Fruit fly (Drosophila melanogaster) whole organism, embryonic: ENCODE results near the gene CG45002.

ENCODE experiments used
- Adf1 ChIP-seq: fragments of 200-800 bp; sonication (Bioruptor generic); IDR thresholded peaks from 2 replicates; pipeline ENCODE4 v1.3.6; 2022; ENCODE audit warnings: missing biosample characterization, missing genetic modification characterization
- Bgb ChIP-seq: fragments of 200-800 bp; sonication (Bioruptor generic); IDR thresholded peaks from 2 replicates; pipeline ENCODE4 v1.3.6; 2022; ENCODE audit warnings: missing biosample characterization, missing genetic modification characterization; ENCODE audit not compliant: partially characterized antibody
- Blimp-1 ChIP-seq: fragments of 200-800 bp; sonication (Bioruptor generic); optimal IDR thresholded peaks from 3 replicates; lab custom pipeline; 2018; ENCODE audit warnings: missing biosample characterization, missing genetic modification characterization, mild to moderate bottlenecking, moderate library complexity, missing genetic modification reagents
- BtbVII ChIP-seq: fragments of 200-800 bp; sonication (Bioruptor generic); optimal IDR thresholded peaks from 3 replicates; lab custom pipeline; 2017; ENCODE audit warnings: missing biosample characterization, mild to moderate bottlenecking, missing genetic modification characterization
- CG10267 ChIP-seq: fragments of 200-800 bp; sonication (Bioruptor generic); optimal IDR thresholded peaks from 2 replicates; lab custom pipeline; 2018; ENCODE audit warnings: missing biosample characterization, mild to moderate bottlenecking, missing genetic modification characterization, moderate library complexity
- CG10959 ChIP-seq: fragments of 200-800 bp; sonication (Bioruptor generic); IDR thresholded peaks from 2 replicates; pipeline ENCODE4 v1.3.6; 2022; ENCODE audit warnings: missing biosample characterization, missing genetic modification characterization
- CG10979 ChIP-seq: fragments of 200-800 bp; sonication (Bioruptor generic); optimal IDR thresholded peaks from 2 replicates; lab custom pipeline; 2018; ENCODE audit warnings: missing biosample characterization, mild to moderate bottlenecking, missing genetic modification characterization, moderate library complexity
- CG13287 ChIP-seq: fragments of 200-800 bp; sonication (Bioruptor generic); IDR thresholded peaks from 2 replicates; pipeline ENCODE4 v1.3.6; 2022; ENCODE audit warnings: missing biosample characterization, missing genetic modification characterization; ENCODE audit not compliant: partially characterized antibody
- CG17359 ChIP-seq: fragments of 200-800 bp; sonication (Bioruptor generic); optimal IDR thresholded peaks from 3 replicates; lab custom pipeline; 2018; ENCODE audit warnings: missing biosample characterization, mild to moderate bottlenecking, missing genetic modification characterization, moderate library complexity
- CG34422 ChIP-seq: fragments of 200-800 bp; sonication (Bioruptor generic); IDR thresholded peaks from 3 replicates; pipeline ENCODE4 v1.3.6; 2022; ENCODE audit warnings: missing biosample characterization, missing genetic modification characterization
- CG4617 ChIP-seq: fragments of 200-800 bp; sonication (Bioruptor generic); optimal IDR thresholded peaks from 3 replicates; lab custom pipeline; 2016; ENCODE audit warnings: missing biosample characterization, missing genetic modification characterization, borderline replicate concordance
- CG6683 ChIP-seq: fragments of 200-800 bp; sonication (Bioruptor generic); optimal IDR thresholded peaks from 2 replicates; lab custom pipeline; 2017; ENCODE audit warnings: missing biosample characterization, mild to moderate bottlenecking, missing genetic modification characterization, missing genetic modification reagents
- CG7786 ChIP-seq: fragments of 200-800 bp; sonication (Bioruptor generic); optimal IDR thresholded peaks from 2 replicates; lab custom pipeline; 2016; ENCODE audit warnings: missing biosample characterization, missing genetic modification characterization
- CG8290 ChIP-seq, 3 experiments: fragments of 200-800 bp; sonication (Bioruptor generic); optimal IDR thresholded peaks; 2 replicates each; lab custom pipeline; 2016 to 2019; ENCODE audit warnings: missing biosample characterization in 3 of 3, missing genetic modification characterization in 3 of 3, mild to moderate bottlenecking in 2 of 3, moderate library complexity in 1 of 3
- CG8924 ChIP-seq: fragments of 200-800 bp; optimal IDR thresholded peaks from 3 replicates; lab custom pipeline; 2019; ENCODE audit warnings: missing biosample characterization, mild to moderate bottlenecking, missing genetic modification characterization, moderate library complexity
- Dref ChIP-seq: fragments of 200-800 bp; sonication (Bioruptor generic); IDR thresholded peaks from 2 replicates; pipeline ENCODE4 v1.3.6; 2022; ENCODE audit warnings: missing biosample characterization, missing genetic modification characterization
- E2f2 ChIP-seq: fragments of 200-800 bp; sonication (Bioruptor generic); IDR thresholded peaks from 2 replicates; pipeline ENCODE4 v1.3.6; 2022; ENCODE audit warnings: missing biosample characterization, missing genetic modification characterization
- Ets65A ChIP-seq: fragments of 200-800 bp; sonication (Bioruptor generic); peaks from one replicate; lab custom pipeline; 2016; ENCODE audit warnings: missing biosample characterization, missing genetic modification characterization
- Fer1 ChIP-seq: fragments of 200-800 bp; sonication (Bioruptor generic); optimal IDR thresholded peaks from 2 replicates; lab custom pipeline; 2017; ENCODE audit warnings: missing biosample characterization, mild to moderate bottlenecking, missing genetic modification characterization
- HLH3B ChIP-seq: fragments of 200-800 bp; sonication (Bioruptor generic); IDR thresholded peaks from 2 replicates; pipeline ENCODE4 v1.3.6; 2022; ENCODE audit warnings: missing biosample characterization, missing genetic modification characterization
- MESR4 ChIP-seq: fragments of 200-800 bp; sonication (Bioruptor generic); optimal IDR thresholded peaks from 2 replicates; lab custom pipeline; 2018; ENCODE audit warnings: missing biosample characterization, mild to moderate bottlenecking, missing genetic modification characterization, moderate library complexity
- Mes4 ChIP-seq: fragments of 200-800 bp; sonication (Bioruptor generic); optimal IDR thresholded peaks from 2 replicates; lab custom pipeline; 2016; ENCODE audit warnings: missing biosample characterization, missing genetic modification characterization
- Scr ChIP-seq: fragments of 200-800 bp; sonication (Bioruptor generic); IDR thresholded peaks from 2 replicates; pipeline ENCODE4 v1.3.6; 2022; ENCODE audit warnings: missing biosample characterization, missing genetic modification characterization; ENCODE audit not compliant: partially characterized antibody
- Ssrp ChIP-seq: fragments of 200-800 bp; sonication (Bioruptor generic); optimal IDR thresholded peaks from 2 replicates; lab custom pipeline; 2018; ENCODE audit warnings: missing biosample characterization, mild to moderate bottlenecking, missing genetic modification characterization, moderate library complexity
- Taf1 ChIP-seq: fragments of 200-800 bp; sonication (Bioruptor generic); IDR thresholded peaks from 2 replicates; pipeline ENCODE4 v1.3.6; 2022; ENCODE audit warnings: missing biosample characterization, missing genetic modification characterization
- Tbp ChIP-seq: fragments of >200 bp; optimal IDR thresholded peaks from 2 replicates; lab custom pipeline; 2018; ENCODE audit warnings: missing biosample characterization, missing genetic modification characterization
- amos ChIP-seq: fragments of 200-800 bp; sonication (Bioruptor generic); IDR thresholded peaks from 2 replicates; pipeline ENCODE4 v1.3.6; 2022; ENCODE audit warnings: missing biosample characterization, missing genetic modification characterization; ENCODE audit not compliant: partially characterized antibody
- ap ChIP-seq: fragments of 200-800 bp; sonication (Bioruptor generic); IDR thresholded peaks from 2 replicates; pipeline ENCODE4 v1.3.6; 2022; ENCODE audit warnings: missing biosample characterization, missing genetic modification characterization
- ato ChIP-seq: fragments of 200-800 bp; sonication (Bioruptor generic); IDR thresholded peaks from 2 replicates; pipeline ENCODE4 v1.3.6; 2022; ENCODE audit warnings: missing biosample characterization, missing genetic modification characterization; ENCODE audit not compliant: partially characterized antibody
- bbx ChIP-seq: fragments of 200-800 bp; sonication (Bioruptor generic); IDR thresholded peaks from 2 replicates; pipeline ENCODE4 v1.3.6; 2022; ENCODE audit warnings: missing biosample characterization, missing genetic modification characterization; ENCODE audit not compliant: partially characterized antibody
- bowl ChIP-seq: fragments of 200-800 bp; sonication (Bioruptor generic); IDR thresholded peaks from 2 replicates; pipeline ENCODE4 v1.3.6; 2022; ENCODE audit warnings: missing biosample characterization, missing genetic modification characterization
- bsh ChIP-seq, 2 experiments: fragments of 200-800 bp; sonication (Bioruptor generic); optimal IDR thresholded peaks; 2 replicates each; lab custom pipeline; 2017 to 2018; ENCODE audit warnings: mild to moderate bottlenecking in 2 of 2, missing biosample characterization in 2 of 2, missing genetic modification characterization in 2 of 2, moderate library complexity in 1 of 2
- ci ChIP-seq: fragments of 200-800 bp; sonication (Bioruptor generic); IDR thresholded peaks from 3 replicates; pipeline ENCODE4 v1.3.6; 2022; ENCODE audit warnings: missing biosample characterization, missing genetic modification characterization
- crol ChIP-seq: fragments of 200-800 bp; sonication (Bioruptor generic); IDR thresholded peaks from 2 replicates; pipeline ENCODE4 v1.3.6; 2022; ENCODE audit warnings: missing biosample characterization, missing genetic modification characterization
- crp ChIP-seq, 2 experiments: fragments of 200-800 bp; sonication (Bioruptor generic); optimal IDR thresholded peaks; 2 replicates in 1 of 2; 3 replicates in 1 of 2; lab custom pipeline; 2017; ENCODE audit warnings: missing biosample characterization in 2 of 2, missing genetic modification characterization in 2 of 2, mild to moderate bottlenecking in 1 of 2, moderate library complexity in 1 of 2
- dati ChIP-seq: fragments of 200-800 bp; sonication (Bioruptor generic); IDR thresholded peaks from 2 replicates; pipeline ENCODE4 v1.3.6; 2022; ENCODE audit warnings: missing biosample characterization, missing genetic modification characterization
- exex ChIP-seq: fragments of 200-800 bp; sonication (Bioruptor generic); optimal IDR thresholded peaks from 4 replicates; lab custom pipeline; 2018; ENCODE audit warnings: missing biosample characterization, mild to moderate bottlenecking, missing genetic modification characterization, moderate library complexity
- fd96Cb ChIP-seq: fragments of 200-800 bp; sonication (Bioruptor generic); optimal IDR thresholded peaks from 2 replicates; lab custom pipeline; 2018; ENCODE audit warnings: missing biosample characterization, mild to moderate bottlenecking, missing genetic modification characterization, moderate library complexity
- fru ChIP-seq: fragments of >200 bp; optimal IDR thresholded peaks from 2 replicates; lab custom pipeline; 2017
- jumu ChIP-seq: fragments of 200-800 bp; sonication (Bioruptor generic); optimal IDR thresholded peaks from 3 replicates; lab custom pipeline; 2016; ENCODE audit warnings: missing biosample characterization, missing genetic modification characterization
- lmd ChIP-seq: fragments of 200-800 bp; sonication (Bioruptor generic); IDR thresholded peaks from 2 replicates; pipeline ENCODE4 v1.3.6; 2022; ENCODE audit warnings: missing biosample characterization, missing genetic modification characterization
- nerfin-2 ChIP-seq: fragments of 200-800 bp; sonication (Bioruptor generic); IDR thresholded peaks from 2 replicates; pipeline ENCODE4 v1.3.6; 2022; ENCODE audit warnings: missing biosample characterization, missing genetic modification characterization; ENCODE audit not compliant: partially characterized antibody
- onecut ChIP-seq: fragments of 200-800 bp; sonication (Bioruptor generic); IDR thresholded peaks from 2 replicates; pipeline ENCODE4 v1.3.6; 2022; ENCODE audit warnings: missing biosample characterization, missing genetic modification characterization
- p53 ChIP-seq: fragments of 200-800 bp; sonication (Bioruptor generic); optimal IDR thresholded peaks from 2 replicates; lab custom pipeline; 2016; ENCODE audit warnings: missing biosample characterization, missing genetic modification characterization
- phol ChIP-seq: fragments of 200-800 bp; sonication (Bioruptor generic); optimal IDR thresholded peaks from 3 replicates; lab custom pipeline; 2018; ENCODE audit warnings: missing biosample characterization, mild to moderate bottlenecking, missing genetic modification characterization, moderate library complexity
- unc-4 ChIP-seq: fragments of 200-800 bp; sonication (Bioruptor generic); IDR thresholded peaks from 2 replicates; pipeline ENCODE4 v1.3.6; 2022; ENCODE audit warnings: missing biosample characterization, missing genetic modification characterization; ENCODE audit not compliant: partially characterized antibody
- vnd ChIP-seq: fragments of 200-800 bp; sonication (Bioruptor generic); IDR thresholded peaks from 3 replicates; pipeline ENCODE4 v1.3.6; 2022; ENCODE audit warnings: missing biosample characterization, missing genetic modification characterization; ENCODE audit not compliant: partially characterized antibody
- wor ChIP-seq: fragments of 200-800 bp; sonication (Bioruptor generic); IDR thresholded peaks from 2 replicates; pipeline ENCODE4 v1.3.6; 2022; ENCODE audit warnings: missing biosample characterization, missing genetic modification characterization

The CG45002 gene

DNA sequence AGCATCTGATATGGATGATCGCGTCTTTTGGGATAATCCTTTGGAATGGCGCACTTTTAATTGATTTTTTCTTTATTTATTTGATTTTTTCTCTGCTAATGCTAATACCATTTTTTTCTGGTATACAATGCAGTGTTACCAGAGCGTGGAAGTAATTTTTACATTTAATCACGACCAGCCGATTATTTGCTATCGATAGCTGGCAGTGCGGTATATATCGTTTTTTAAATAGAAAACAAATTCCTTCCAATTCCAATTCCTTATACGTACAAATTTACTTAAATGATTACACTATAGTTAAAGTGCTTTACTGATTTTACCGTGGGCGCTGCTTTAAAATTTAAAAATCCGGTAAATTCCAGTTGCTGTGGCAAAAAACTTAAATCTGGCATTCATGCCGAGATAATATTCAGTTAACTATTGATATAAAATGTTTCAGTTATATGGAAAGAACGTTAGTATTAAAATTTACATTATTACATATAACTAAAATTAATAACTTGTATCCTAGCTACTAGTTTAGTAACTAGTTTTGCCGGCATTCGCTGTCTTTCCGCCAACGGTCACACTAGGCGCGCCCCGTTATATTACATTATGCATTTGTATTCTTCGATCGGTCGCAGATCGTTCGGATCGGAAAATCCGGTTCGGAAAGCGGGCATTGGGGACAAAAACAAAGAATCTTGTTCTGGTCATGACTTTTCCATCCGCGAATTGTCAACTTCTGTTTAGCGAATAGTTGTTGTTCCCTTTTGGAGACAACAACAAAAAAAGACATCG lies 123.6 kb downstream of the CG45002 start, which contains the start of the genes CG13001 and RhoGAP15B (continued):
- TF ChIP-seq Dref (GFP tag; lab: Robert Waterston, UW) = peak; percentile 73
- no peak for TF ChIP-seq Adf1 (GFP tag; lab: Robert Waterston, UW)
- TF ChIP-seq Scr (GFP tag; lab: Robert Waterston, UW) = peak; percentile 81
- TF ChIP-seq crol (GFP tag; lab: Robert Waterston, UW) = no peak
- no peak for TF ChIP-seq p53 (GFP tag; lab: Kevin White, UChicago)
- peak; percentile 67 for TF ChIP-seq E2f2 (GFP tag; lab: Robert Waterston, UW)
- TF ChIP-seq CG10979 (tag; lab: Kevin White, UChicago) = no peak
- no peak for TF ChIP-seq CG7786 (GFP tag; lab: Kevin White, UChicago)
- no peak for TF ChIP-seq bowl
- no peak for TF ChIP-seq CG4617
- TF ChIP-seq nerfin-2 (GFP tag; lab: Robert Waterston, UW) = peak; percentile 59
- TF ChIP-seq CG8924 (tag; lab: Kevin White, UChicago) = peak; percentile 0
- TF ChIP-seq CG34422 (GFP tag; lab: Robert Waterston, UW) = peak; percentile 33; the same call in 1 of the 3 replicates
- peak; percentile 78 for TF ChIP-seq Bgb (GFP tag; lab: Robert Waterston, UW)
- TF ChIP-seq bsh (GFP tag; optimal IDR thresholded peaks at IDR 0.05; lab: Kevin White, UChicago) = no peak
- no peak for TF ChIP-seq Blimp-1 (GFP tag; lab: Kevin White, UChicago)
- TF ChIP-seq Mes4 (GFP tag; lab: Kevin White, UChicago) = no peak
- TF ChIP-seq crp (GFP tag; optimal IDR thresholded peaks at IDR 0.05; lab: Kevin White, UChicago) = no peak
- TF ChIP-seq CG13287 (GFP tag; lab: Robert Waterston, UW) = peak; percentile 70
- no peak for TF ChIP-seq exex (tag; lab: Kevin White, UChicago)
- TF ChIP-seq BtbVII (GFP tag; lab: Kevin White, UChicago) = no peak
- TF ChIP-seq lmd (GFP tag; lab: Robert Waterston, UW) = no peak
- no peak for TF ChIP-seq Fer1 (GFP tag; lab: Kevin White, UChicago)
- peak; percentile 16 for TF ChIP-seq CG10267 (tag; lab: Kevin White, UChicago)
- TF ChIP-seq Tbp (GFP tag; lab: Kevin White, UChicago) = no peak
- no peak for TF ChIP-seq CG6683 (GFP tag; lab: Kevin White, UChicago)
- TF ChIP-seq ato (GFP tag; lab: Robert Waterston, UW) = peak; percentile 52
- TF ChIP-seq Ssrp (tag; lab: Kevin White, UChicago) = no peak
- no peak for TF ChIP-seq CG17359 (tag; lab: Kevin White, UChicago)
- TF ChIP-seq CG10959 (GFP tag; lab: Robert Waterston, UW) = no peak
- TF ChIP-seq bbx (GFP tag; lab: Robert Waterston, UW) = peak; percentile 83
- no peak for TF ChIP-seq Ets65A (GFP tag; lab: Kevin White, UChicago)
- TF ChIP-seq onecut (GFP tag; lab: Robert Waterston, UW) = 0 out of 2 replicates have a peak, but pooled peaks have one; percentile 7
- TF ChIP-seq ci (GFP tag; lab: Robert Waterston, UW) = no peak
- no peak for TF ChIP-seq ap (GFP tag; lab: Robert Waterston, UW)
- no peak for TF ChIP-seq wor
- TF ChIP-seq amos (GFP tag; lab: Robert Waterston, UW) = peak; percentile 88
- TF ChIP-seq HLH3B (GFP tag; lab: Robert Waterston, UW) = no peak
- no peak for TF ChIP-seq Taf1 (GFP tag; lab: Robert Waterston, UW)
- TF ChIP-seq dati (GFP tag; lab: Robert Waterston, UW) = no peak
- TF ChIP-seq MESR4 (GFP tag; lab: Kevin White, UChicago) = peak; percentile 88
- no peak for TF ChIP-seq CG8290 (GFP tag; optimal IDR thresholded peaks at IDR 0.05; lab: Kevin White, UChicago)
- peak in 1 of 2 experiments; percentile 38 for TF ChIP-seq CG8290 (tag; optimal IDR thresholded peaks at IDR 0.05; lab: Kevin White, UChicago)
- peak; percentile 16 for TF ChIP-seq phol (tag; lab: Kevin White, UChicago)
- TF ChIP-seq fru (lab: Kevin White, UChicago) = no peak
- peak; percentile 68 for TF ChIP-seq unc-4 (GFP tag; lab: Robert Waterston, UW)
- TF ChIP-seq jumu (GFP tag; lab: Kevin White, UChicago) = no peak
- TF ChIP-seq fd96Cb (tag; lab: Kevin White, UChicago) = no peak
- peak; percentile 64 for TF ChIP-seq vnd (GFP tag; lab: Robert Waterston, UW)
